Fruit fly (Drosophila melanogaster) S2 (cell line): ENCODE data around the gene CSN8.

Experiments
- CG8478 ChIP-seq: fragments of >200 bp; optimal IDR thresholded peaks from 2 replicates; lab custom pipeline; 2018
- CTCF ChIP-seq, 2 experiments: fragments of >200 bp; optimal IDR thresholded peaks; 2 replicates each; lab custom pipeline; 2018

DNA sequence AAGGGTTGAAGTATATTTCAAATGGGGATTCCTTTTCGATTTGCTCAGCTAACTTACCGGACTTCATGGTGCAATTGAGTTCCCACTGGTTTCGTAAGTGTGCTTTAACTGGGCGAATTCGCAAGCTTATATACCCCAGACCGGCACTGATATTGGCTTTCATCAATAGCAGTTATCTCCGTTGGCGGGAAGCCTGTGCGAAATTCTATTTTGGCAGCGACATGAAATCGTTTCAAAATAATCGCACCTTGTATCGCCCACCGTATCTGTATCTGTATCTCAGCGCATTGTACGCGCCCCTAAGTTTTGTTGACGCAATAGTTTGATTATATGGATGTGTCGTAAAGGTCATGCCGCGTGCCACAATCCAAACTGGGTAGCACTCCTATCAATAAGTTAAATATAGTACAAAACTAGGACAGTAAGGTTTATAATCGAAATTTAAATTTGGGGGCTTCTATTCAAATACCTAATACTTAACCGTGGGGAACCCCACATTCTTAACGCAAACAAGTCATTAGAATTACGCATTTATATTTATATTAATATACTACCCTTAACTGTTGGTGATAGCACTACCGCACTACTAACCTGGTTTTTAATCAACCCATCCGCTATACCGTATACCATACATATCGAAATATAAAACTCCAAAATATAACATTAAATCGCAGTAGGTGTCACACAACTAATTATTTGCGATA is 31.5 kb downstream of the CSN8 start, which contains the start of the genes Peritrophin-15a and CG13385:
- TF ChIP-seq CG8478 (no peak), CTCF (optimal IDR thresholded peaks at IDR 0.05; lab: Kevin White, UChicago) (no peak)
